Worm (Caenorhabditis elegans): ENCODE data around the gene lbp-4.

ce11 chrV:7856641-7857040 is 36.3 kb downstream of the lbp-4 start:
- TF ChIP-seq lsl-1 (GFP tag; optimal IDR thresholded peaks at IDR 0.05): no peak
- no peak for TF ChIP-seq him-1 (tag; optimal IDR thresholded peaks at IDR 0.05)
- no peak for TF ChIP-seq nhr-90 (tag; optimal IDR thresholded peaks at IDR 0.05)

All from whole organism, young adult.